Fruit fly (Drosophila melanogaster) whole organism, pupa: ENCODE data around the gene CG11790.

Experiments used
- CG10348 ChIP-seq: fragments of 200-800 bp; sonication (Bioruptor generic); IDR thresholded peaks from 2 replicates; pipeline ENCODE4 v1.3.6; 2022; ENCODE audit warnings: missing biosample characterization, missing genetic modification characterization
- CG15710 ChIP-seq: fragments of 200-800 bp; sonication (Bioruptor generic); optimal IDR thresholded peaks from 2 replicates; lab custom pipeline; 2018; ENCODE audit warnings: missing biosample characterization, mild to moderate bottlenecking, missing genetic modification characterization, moderate library complexity
- EcR ChIP-seq: fragments of 200-800 bp; sonication (Bioruptor generic); optimal IDR thresholded peaks from 3 replicates; lab custom pipeline; 2019; ENCODE audit warnings: missing biosample characterization, missing genetic modification characterization, mild to moderate bottlenecking, moderate library complexity, missing genetic modification reagents

DNA sequence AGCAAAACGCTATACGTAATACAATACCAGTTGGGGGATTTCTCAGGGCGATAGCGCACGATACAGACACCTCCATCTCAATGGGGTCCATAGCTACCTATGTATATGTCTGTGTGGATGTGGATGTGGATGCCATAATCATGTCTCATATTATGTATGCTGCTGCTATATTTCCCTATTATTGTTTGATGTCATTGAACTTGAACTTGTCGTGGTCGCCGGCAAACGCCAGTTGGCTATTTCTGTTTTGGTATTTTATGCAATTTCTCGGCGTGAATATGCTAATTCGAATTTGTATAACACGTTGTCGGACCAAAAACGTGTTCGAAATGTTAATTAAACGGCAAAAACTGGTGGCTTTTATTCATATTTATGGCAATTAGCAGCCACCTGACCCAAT lies 41.8 kb upstream of the CG11790 start:
- no peak for TF ChIP-seq EcR (GFP tag; lab: Kevin White, UChicago)
- no peak for TF ChIP-seq CG15710 (tag; lab: Kevin White, UChicago)
- TF ChIP-seq CG10348 (GFP tag; lab: Robert Waterston, UW), result no peak
